Fruit fly (Drosophila melanogaster) whole organism, embryonic: ENCODE measurements around the gene CG3224.

ENCODE experiments used
- Aef1 ChIP-seq: fragments of 200-800 bp; sonication (Bioruptor generic); IDR thresholded peaks from 3 replicates; pipeline ENCODE4 v1.3.6; 2022; ENCODE audit warnings: missing biosample characterization, missing genetic modification characterization
- Atf3 ChIP-seq: fragments of 200-800 bp; sonication (Bioruptor generic); optimal IDR thresholded peaks from 3 replicates; lab custom pipeline; 2016; ENCODE audit warnings: missing biosample characterization, missing genetic modification characterization
- ash1 ChIP-seq: fragments of 200-800 bp; sonication (Bioruptor generic); optimal IDR thresholded peaks from 2 replicates; lab custom pipeline; 2018; ENCODE audit warnings: missing biosample characterization, mild to moderate bottlenecking, missing genetic modification characterization
- ttk ChIP-seq: fragments of 200-800 bp; sonication (Bioruptor generic); IDR thresholded peaks from 2 replicates; pipeline ENCODE4 v2.1.2; 2022; ENCODE audit warnings: missing biosample characterization, missing genetic modification characterization

DNA sequence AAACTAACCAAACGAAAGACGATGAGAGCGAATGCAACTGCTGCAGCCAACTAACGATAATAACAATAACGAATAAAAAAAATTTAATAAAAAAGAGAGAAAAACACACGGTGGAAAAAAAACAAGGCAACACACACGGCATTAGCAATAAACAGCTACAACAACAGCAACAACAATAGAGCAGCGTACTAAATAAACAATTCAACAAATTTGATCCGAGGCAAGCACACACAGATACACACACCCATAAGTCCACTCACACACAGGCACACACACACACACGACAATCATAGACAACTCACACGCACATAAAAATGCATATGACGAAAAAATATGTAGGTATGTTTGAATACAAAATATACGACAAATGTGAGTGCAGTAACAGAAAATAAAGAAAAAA, 41.3 kb upstream of the CG3224 start:
- no peak for TF ChIP-seq Aef1 (GFP tag; lab: Robert Waterston, UW)
- no peak for TF ChIP-seq Atf3 (GFP tag; lab: Kevin White, UChicago)
- no peak for TF ChIP-seq ash1 (GFP tag; lab: Kevin White, UChicago)
- no peak for TF ChIP-seq ttk (GFP tag; lab: Robert Waterston, UW)
